Worm (Caenorhabditis elegans) whole organism, L1 larva: ENCODE measurements around the gene cids-1.

Experiments
- C04F5.9 ChIP-seq: sonication (generic microtip); optimal IDR thresholded peaks from 2 replicates; lab custom pipeline; 2016; ENCODE audit warnings: missing genetic modification characterization, missing compliant biosample characterization
- C16A3.4 ChIP-seq: fragments of 150-350 bp; optimal IDR thresholded peaks from 2 replicates; lab custom pipeline; 2014; ENCODE audit warnings: missing biosample characterization, missing genetic modification characterization
- F16B12.6 ChIP-seq: fragments of 150-350 bp; optimal IDR thresholded peaks from 2 replicates; lab custom pipeline; 2014; ENCODE audit warnings: missing biosample characterization, missing genetic modification characterization
- Y116A8C.19 ChIP-seq: sonication (generic microtip); optimal IDR thresholded peaks from 2 replicates; lab custom pipeline; 2016; ENCODE audit warnings: missing compliant biosample characterization, missing genetic modification characterization, borderline replicate concordance
- aha-1 ChIP-seq: fragments of 150-350 bp; optimal IDR thresholded peaks from 2 replicates; lab custom pipeline; 2014; ENCODE audit warnings: missing biosample characterization, missing genetic modification characterization
- alr-1 ChIP-seq: fragments of 200-800 bp; sonication (Bioruptor generic); optimal IDR thresholded peaks from 2 replicates; lab custom pipeline; 2018; ENCODE audit warnings: borderline replicate concordance, mild to moderate bottlenecking, missing genetic modification characterization, missing compliant biosample characterization
- aly-2 ChIP-seq: fragments of 150-350 bp; optimal IDR thresholded peaks from 2 replicates; lab custom pipeline; 2014; ENCODE audit warnings: missing biosample characterization, missing genetic modification characterization
- ama-1 ChIP-seq: fragments of 150-350 bp; optimal IDR thresholded peaks from 2 replicates; lab custom pipeline; 2014
- ceh-8 ChIP-seq: fragments of 200-800 bp; sonication (Bioruptor generic); optimal IDR thresholded peaks from 2 replicates; lab custom pipeline; 2018; ENCODE audit warnings: mild to moderate bottlenecking, missing genetic modification characterization, moderate library complexity, missing compliant biosample characterization
- ceh-82 ChIP-seq, 3 experiments: fragments of 150-350 bp in 1 of 3; sonication (generic microtip) in 2 of 3; optimal IDR thresholded peaks; 2 replicates each; lab custom pipeline; 2014 to 2017; ENCODE audit warnings: missing biosample characterization in 3 of 3, missing genetic modification characterization in 3 of 3
- ceh-88 ChIP-seq: fragments of 200-800 bp; sonication (Bioruptor generic); IDR thresholded peaks from 2 replicates; pipeline ENCODE4 v1.3.6; 2022; ENCODE audit warnings: missing genetic modification characterization, missing compliant biosample characterization
- dpl-1 ChIP-seq, 3 experiments: fragments of 150-350 bp in 2 of 3; sonication (generic microtip) in 1 of 3; optimal IDR thresholded peaks; 2 replicates each; lab custom pipeline; 2014 to 2017; ENCODE audit warnings: missing biosample characterization in 3 of 3, missing genetic modification characterization in 3 of 3, missing genetic modification reagents in 3 of 3
- egl-27 ChIP-seq, 2 experiments: fragments of 150-350 bp in 1 of 2; sonication (generic microtip); optimal IDR thresholded peaks; 3 replicates each; lab custom pipeline; 2017 to 2018; ENCODE audit warnings: missing biosample characterization in 2 of 2, missing genetic modification characterization in 2 of 2, missing genetic modification reagents in 2 of 2
- fkh-10 ChIP-seq: sonication (generic microtip); optimal IDR thresholded peaks from 2 replicates; lab custom pipeline; 2017; ENCODE audit warnings: missing biosample characterization, missing genetic modification reagents, missing genetic modification characterization
- fkh-4 ChIP-seq: sonication (generic microtip); optimal IDR thresholded peaks from 2 replicates; lab custom pipeline; 2016; ENCODE audit warnings: missing compliant biosample characterization, missing genetic modification characterization, borderline replicate concordance
- fkh-8 ChIP-seq: sonication (generic microtip); optimal IDR thresholded peaks from 2 replicates; lab custom pipeline; 2016; ENCODE audit warnings: mild to moderate bottlenecking, missing genetic modification characterization, missing compliant biosample characterization
- grh-1 ChIP-seq: fragments of 200-800 bp; sonication (Bioruptor generic); IDR thresholded peaks from 2 replicates; pipeline ENCODE4 v1.3.6; 2022; ENCODE audit warnings: missing genetic modification reagents, missing genetic modification characterization, missing compliant biosample characterization
- hlh-17 ChIP-seq: fragments of 200-800 bp; sonication (Bioruptor generic); optimal IDR thresholded peaks from 2 replicates; lab custom pipeline; 2018; ENCODE audit warnings: missing genetic modification characterization, mild to moderate bottlenecking, missing compliant biosample characterization, moderate library complexity, borderline replicate concordance
- hpl-2 ChIP-seq: fragments of 150-350 bp; optimal IDR thresholded peaks from 2 replicates; lab custom pipeline; 2014; ENCODE audit warnings: missing biosample characterization, missing genetic modification reagents, missing genetic modification characterization
- lir-3 ChIP-seq: sonication (generic microtip); optimal IDR thresholded peaks from 2 replicates; lab custom pipeline; 2016; ENCODE audit warnings: mild to moderate bottlenecking, missing genetic modification characterization, moderate library complexity, missing compliant biosample characterization; ENCODE audit not compliant: poor library complexity
- mab-9 ChIP-seq: fragments of 200-800 bp; sonication (Bioruptor generic); IDR thresholded peaks from 2 replicates; pipeline ENCODE4 v1.3.6; 2022; ENCODE audit warnings: missing genetic modification reagents, missing genetic modification characterization, missing compliant biosample characterization
- mdl-1 ChIP-seq, 2 experiments: fragments of 150-350 bp; optimal IDR thresholded peaks; 2 replicates each; lab custom pipeline; 2014 to 2017; ENCODE audit warnings: missing biosample characterization in 2 of 2, missing genetic modification characterization in 2 of 2, inconsistent platforms in 1 of 2
- mef-2 ChIP-seq: fragments of 150-350 bp; optimal IDR thresholded peaks from 2 replicates; lab custom pipeline; 2014; ENCODE audit warnings: missing biosample characterization, missing genetic modification characterization
- nhr-11 ChIP-seq: fragments of 150-350 bp; optimal IDR thresholded peaks from 2 replicates; lab custom pipeline; 2014; ENCODE audit warnings: missing biosample characterization, missing genetic modification characterization
- nhr-12 ChIP-seq: sonication (generic microtip); optimal IDR thresholded peaks from 2 replicates; lab custom pipeline; 2017; ENCODE audit warnings: missing biosample characterization, missing genetic modification characterization
- nhr-237 ChIP-seq: fragments of 150-350 bp; optimal IDR thresholded peaks from 2 replicates; lab custom pipeline; 2014; ENCODE audit warnings: missing biosample characterization, missing genetic modification characterization
- nhr-47 ChIP-seq: sonication (generic microtip); optimal IDR thresholded peaks from 2 replicates; lab custom pipeline; 2016; ENCODE audit warnings: mild to moderate bottlenecking, missing genetic modification characterization, moderate library complexity, missing compliant biosample characterization
- pag-3 ChIP-seq: sonication (generic microtip); optimal IDR thresholded peaks from 2 replicates; lab custom pipeline; 2017; ENCODE audit warnings: missing genetic modification characterization, mild to moderate bottlenecking, missing compliant biosample characterization, antibody characterized with exemption, borderline replicate concordance; ENCODE audit not compliant: insufficient read depth
- pax-3 ChIP-seq: fragments of 200-800 bp; sonication (Bioruptor generic); optimal IDR thresholded peaks from 2 replicates; lab custom pipeline; 2018; ENCODE audit warnings: mild to moderate bottlenecking, missing genetic modification characterization, moderate library complexity, missing compliant biosample characterization
- pqm-1 ChIP-seq: sonication (generic microtip); optimal IDR thresholded peaks from 3 replicates; lab custom pipeline; 2017; ENCODE audit warnings: missing biosample characterization, missing genetic modification characterization
- snpc-4 ChIP-seq: fragments of 150-350 bp; optimal IDR thresholded peaks from 2 replicates; lab custom pipeline; 2014; ENCODE audit warnings: missing biosample characterization, missing genetic modification characterization
- sptf-1 ChIP-seq: fragments of 150-350 bp; optimal IDR thresholded peaks from 2 replicates; lab custom pipeline; 2014; ENCODE audit warnings: missing biosample characterization, missing genetic modification characterization
- tbx-2 ChIP-seq: sonication (generic microtip); optimal IDR thresholded peaks from 2 replicates; lab custom pipeline; 2016; ENCODE audit warnings: missing genetic modification characterization, missing compliant biosample characterization
- unc-130 ChIP-seq: fragments of 150-350 bp; optimal IDR thresholded peaks from 2 replicates; lab custom pipeline; 2017; ENCODE audit warnings: missing biosample characterization, missing genetic modification characterization, inconsistent platforms
- unc-30 ChIP-seq: sonication (generic microtip); optimal IDR thresholded peaks from 2 replicates; lab custom pipeline; 2017; ENCODE audit warnings: missing biosample characterization, missing genetic modification characterization
- unc-62 ChIP-seq: fragments of 150-350 bp; optimal IDR thresholded peaks from 2 replicates; lab custom pipeline; 2014; ENCODE audit warnings: missing biosample characterization, missing genetic modification reagents, missing genetic modification characterization
- unc-98 ChIP-seq: fragments of 200-800 bp; sonication (Bioruptor generic); IDR thresholded peaks from 2 replicates; pipeline ENCODE4 v1.3.6; 2022; ENCODE audit warnings: missing genetic modification characterization, missing compliant biosample characterization
- xbp-1 ChIP-seq: sonication (generic microtip); optimal IDR thresholded peaks from 2 replicates; lab custom pipeline; 2016; ENCODE audit warnings: missing genetic modification characterization, missing compliant biosample characterization
- ztf-11 ChIP-seq, 2 experiments: sonication (generic microtip); optimal IDR thresholded peaks; 2 replicates each; lab custom pipeline; 2016 to 2017; ENCODE audit warnings: missing genetic modification characterization in 2 of 2, missing biosample characterization in 1 of 2, missing compliant biosample characterization in 1 of 2

The cids-1 gene

ce11 chrIII:8271676-8272225, 27.5 kb downstream of the cids-1 start, which contains the start of the genes mps-4 and F09G8.10:
TSS of gene mps-4 (minus strand) at chrIII:8271776.
TSS of gene F09G8.10 (minus strand) at chrIII:8272175.
- TF ChIP-seq ceh-82 (tag; optimal IDR thresholded peaks at IDR 0.05; lab: Kevin White, UChicago) (no peak), alr-1 (no peak), nhr-12 (no peak), sptf-1 (tag; lab: Kevin White, UChicago) (no peak), aha-1 (tag; lab: Kevin White, UChicago) (no peak), fkh-4 (no peak), mab-9 (GFP tag; lab: Robert Waterston, UW) (no peak), nhr-47 (tag; lab: Kevin White, UChicago) (no peak), dpl-1 (GFP tag; optimal IDR thresholded peaks at IDR 0.05; lab: Kevin White, UChicago) (no peak), grh-1 (GFP tag; lab: Robert Waterston, UW) (no peak)

DNA sequence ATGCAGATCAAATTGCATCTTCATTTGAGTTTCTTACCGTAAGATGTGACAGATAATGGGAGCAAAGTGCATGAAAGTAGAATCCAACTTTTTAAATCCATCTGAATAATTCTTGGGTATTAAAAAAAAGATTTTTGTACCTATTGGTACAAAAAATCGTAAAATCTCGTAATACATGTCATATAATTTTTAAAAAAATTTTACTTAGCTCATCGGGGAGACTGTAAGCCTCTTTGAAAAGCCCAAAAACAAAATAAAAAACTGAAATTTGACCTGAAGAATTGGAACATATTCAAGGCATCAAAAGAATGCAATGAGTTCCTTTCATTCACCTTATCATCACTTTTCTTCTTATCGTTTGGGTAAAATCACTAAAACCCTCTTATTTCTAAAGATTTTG, 31.6 kb downstream of the cids-1 start, which contains the start of gene clec-160:
Gene clec-160 (minus strand): TSS at position 101 of the 400 bp plus-strand sequence.
- TF ChIP-seq pag-3 (tag; lab: Kevin White, UChicago): no peak
- no peak for TF ChIP-seq ceh-82 (tag; optimal IDR thresholded peaks at IDR 0.05; lab: Kevin White, UChicago)
- TF ChIP-seq fkh-4: no peak
- no peak for TF ChIP-seq tbx-2 (tag; lab: Kevin White, UChicago)
- no peak for TF ChIP-seq unc-62
- TF ChIP-seq fkh-10 (GFP tag; lab: Kevin White, UChicago): no peak

DNA sequence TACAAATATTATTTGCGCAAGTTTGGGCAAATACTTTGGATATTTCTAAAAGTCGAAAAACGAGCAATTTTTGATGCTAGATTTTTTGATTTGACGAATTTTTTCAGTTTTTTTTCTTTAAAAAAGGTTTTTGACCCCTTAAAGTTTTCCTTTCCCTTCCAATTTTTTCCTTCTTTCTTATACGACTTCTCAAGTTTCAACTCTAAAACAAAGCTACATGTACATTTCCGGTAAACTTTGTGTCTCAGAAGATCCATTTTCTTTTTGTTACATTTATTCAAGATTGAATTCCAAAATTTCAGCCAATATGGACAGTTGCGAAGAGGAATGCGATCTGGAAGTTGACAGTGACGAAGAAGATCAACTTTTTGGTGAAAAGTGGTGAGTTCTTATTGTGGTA, 34.6 kb downstream of the cids-1 start, which contains the start of gene mig-10:
Gene mig-10 (plus strand): TSS at position 301 of the 400 bp plus-strand sequence.
- no peak for TF ChIP-seq lir-3 (tag; lab: Kevin White, UChicago)
- no peak for TF ChIP-seq Y116A8C.19 (tag; lab: Kevin White, UChicago)
- no peak for TF ChIP-seq nhr-11 (tag; lab: Kevin White, UChicago)
- no peak for TF ChIP-seq sptf-1 (tag; lab: Kevin White, UChicago)
- no peak for TF ChIP-seq xbp-1 (tag; lab: Kevin White, UChicago)
- no peak for TF ChIP-seq ceh-8 (GFP tag; lab: Kevin White, UChicago)
- no peak for TF ChIP-seq hlh-17 (GFP tag; lab: Kevin White, UChicago)
- TF ChIP-seq ama-1 (lab: Kevin White, UChicago): no peak
- TF ChIP-seq unc-62: no peak
- no peak for TF ChIP-seq nhr-237 (tag; lab: Kevin White, UChicago)
- no peak for TF ChIP-seq alr-1
- no peak for TF ChIP-seq C16A3.4 (tag; lab: Kevin White, UChicago)
- TF ChIP-seq hpl-2 (GFP tag; lab: Kevin White, UChicago): no peak
- TF ChIP-seq C04F5.9 (tag; lab: Kevin White, UChicago): no peak
- no peak for TF ChIP-seq ztf-11 (tag; optimal IDR thresholded peaks at IDR 0.05; lab: Kevin White, UChicago)
- TF ChIP-seq mdl-1 (tag; optimal IDR thresholded peaks at IDR 0.05; lab: Kevin White, UChicago): no peak
- TF ChIP-seq F16B12.6 (tag; lab: Kevin White, UChicago): no peak
- TF ChIP-seq, all 84 proteins: peak for 0

- TF ChIP-seq pag-3 (tag; lab: Kevin White, UChicago) (no peak), alr-1 (no peak), unc-130 (no peak), ztf-11 (tag; optimal IDR thresholded peaks at IDR 0.05; lab: Kevin White, UChicago) (no peak), egl-27 (tag; optimal IDR thresholded peaks at IDR 0.05; lab: Kevin White, UChicago) (no peak), grh-1 (GFP tag; lab: Robert Waterston, UW) (no peak), ceh-88 (GFP tag; lab: Robert Waterston, UW) (no peak), aly-2 (tag; lab: Kevin White, UChicago) (no peak), snpc-4 (tag; lab: Kevin White, UChicago) (no peak), pqm-1 (no peak), mef-2 (tag; lab: Kevin White, UChicago) (no peak), unc-98 (GFP tag; lab: Robert Waterston, UW) (no peak), unc-30 (tag; lab: Kevin White, UChicago) (no peak), pax-3 (tag; lab: Kevin White, UChicago) (no peak), fkh-8 (tag; lab: Kevin White, UChicago) (no peak)
- TF ChIP-seq, all 84 proteins: peak for 0
These were observed 35.3 kb downstream of the cids-1 start for ce11 chrIII:8279567-8279966.
